Worm (Caenorhabditis elegans) whole organism, young adult: ENCODE results near the gene Y67D8C.2.

Experiments
- B0261.1 ChIP-seq: sonication (generic microtip); optimal IDR thresholded peaks from 2 replicates; lab custom pipeline; 2016; ENCODE audit warnings: mild to moderate bottlenecking, missing genetic modification characterization, moderate library complexity, missing compliant biosample characterization
- F49E8.2 ChIP-seq: sonication (generic microtip); optimal IDR thresholded peaks from 3 replicates; lab custom pipeline; 2017; ENCODE audit warnings: missing genetic modification characterization, mild to moderate bottlenecking, missing compliant biosample characterization, antibody characterized with exemption, moderate library complexity; ENCODE audit not compliant: insufficient read depth
- F55B11.4 ChIP-seq: sonication (generic microtip); optimal IDR thresholded peaks from 2 replicates; lab custom pipeline; 2016; ENCODE audit warnings: missing compliant biosample characterization, missing genetic modification characterization, borderline replicate concordance; ENCODE audit not compliant: insufficient read depth
- F57A8.1 ChIP-seq: fragments of 200-800 bp; sonication (Bioruptor generic); optimal IDR thresholded peaks from 2 replicates; lab custom pipeline; 2018; ENCODE audit warnings: mild to moderate bottlenecking, missing genetic modification characterization, moderate library complexity, missing compliant biosample characterization
- Y53F4B.3 ChIP-seq: fragments of 200-800 bp; sonication (Bioruptor generic); IDR thresholded peaks from 2 replicates; pipeline ENCODE4 v1.3.6; 2022; ENCODE audit warnings: missing genetic modification reagents, missing genetic modification characterization, missing compliant biosample characterization
- ZK185.1 ChIP-seq: sonication (generic microtip); optimal IDR thresholded peaks from 2 replicates; lab custom pipeline; 2016; ENCODE audit warnings: mild to moderate bottlenecking, missing genetic modification characterization, missing compliant biosample characterization; ENCODE audit not compliant: poor library complexity, severe bottlenecking
- attf-6 ChIP-seq: fragments of 200-800 bp; sonication (Bioruptor generic); IDR thresholded peaks from 2 replicates; pipeline ENCODE4 v1.3.6; 2022; ENCODE audit warnings: missing genetic modification reagents, missing genetic modification characterization, missing compliant biosample characterization
- ceh-100 ChIP-seq: fragments of 200-800 bp; sonication (Bioruptor generic); IDR thresholded peaks from 2 replicates; pipeline ENCODE4 v1.3.6; 2022; ENCODE audit warnings: missing genetic modification reagents, missing genetic modification characterization, missing compliant biosample characterization
- ceh-58 ChIP-seq: fragments of 200-800 bp; sonication (Bioruptor generic); IDR thresholded peaks from 2 replicates; pipeline ENCODE4 v1.3.6; 2022; ENCODE audit warnings: missing genetic modification characterization, missing compliant biosample characterization
- ceh-79 ChIP-seq: sonication (generic microtip); optimal IDR thresholded peaks from 2 replicates; lab custom pipeline; 2017; ENCODE audit warnings: mild to moderate bottlenecking, missing genetic modification characterization, missing compliant biosample characterization
- die-1 ChIP-seq: sonication (generic microtip); optimal IDR thresholded peaks from 2 replicates; lab custom pipeline; 2016; ENCODE audit warnings: missing genotype, mild to moderate bottlenecking, missing genetic modification characterization, missing compliant biosample characterization
- dox-1 ChIP-seq: fragments of 200-800 bp; sonication (Bioruptor generic); IDR thresholded peaks from 2 replicates; pipeline ENCODE4 v1.3.6; 2022; ENCODE audit warnings: missing genetic modification reagents, missing genetic modification characterization, missing compliant biosample characterization
- dpff-1 ChIP-seq: sonication (generic microtip); optimal IDR thresholded peaks from 2 replicates; lab custom pipeline; 2017; ENCODE audit warnings: mild to moderate bottlenecking, missing genetic modification characterization, missing compliant biosample characterization
- egrh-3 ChIP-seq: fragments of 200-800 bp; sonication (Bioruptor generic); IDR thresholded peaks from 2 replicates; pipeline ENCODE4 v1.3.6; 2022; ENCODE audit warnings: missing genetic modification reagents, missing genetic modification characterization, missing compliant biosample characterization
- ekl-4 ChIP-seq: fragments of 200-800 bp; sonication (Bioruptor generic); IDR thresholded peaks from 2 replicates; pipeline ENCODE4 v1.3.6; 2022; ENCODE audit warnings: missing genetic modification reagents, missing genetic modification characterization, missing compliant biosample characterization
- ets-4 ChIP-seq: fragments of 200-800 bp; sonication (Bioruptor generic); optimal IDR thresholded peaks from 2 replicates; lab custom pipeline; 2018; ENCODE audit warnings: mild to moderate bottlenecking, missing genetic modification characterization, missing compliant biosample characterization
- him-1 ChIP-seq: sonication (generic microtip); optimal IDR thresholded peaks from 2 replicates; lab custom pipeline; 2016; ENCODE audit warnings: missing genotype, missing genetic modification reagents, missing genetic modification characterization, missing compliant biosample characterization
- hsf-1 ChIP-seq: fragments of 200-800 bp; sonication (Bioruptor generic); IDR thresholded peaks from 2 replicates; pipeline ENCODE4 v1.3.6; 2022; ENCODE audit warnings: missing genetic modification reagents, missing genetic modification characterization, missing compliant biosample characterization
- let-526 ChIP-seq: fragments of 200-800 bp; sonication (Bioruptor generic); IDR thresholded peaks from 2 replicates; pipeline ENCODE4 v1.3.6; 2022; ENCODE audit warnings: missing genetic modification reagents, missing genetic modification characterization, missing compliant biosample characterization
- lin-26 ChIP-seq: fragments of 200-800 bp; sonication (Bioruptor generic); IDR thresholded peaks from 2 replicates; pipeline ENCODE4 v1.3.6; 2022; ENCODE audit warnings: missing genetic modification reagents, missing genetic modification characterization, missing compliant biosample characterization
- madf-3 ChIP-seq: fragments of 200-800 bp; sonication (Bioruptor generic); IDR thresholded peaks from 2 replicates; pipeline ENCODE4 v1.3.6; 2022; ENCODE audit warnings: missing genetic modification reagents, missing genetic modification characterization, missing compliant biosample characterization
- nfya-1 ChIP-seq: sonication (generic microtip); optimal IDR thresholded peaks from 2 replicates; lab custom pipeline; 2017; ENCODE audit warnings: antibody characterized with exemption, missing compliant biosample characterization, missing genetic modification characterization, borderline replicate concordance; ENCODE audit not compliant: insufficient read depth
- nfyb-1 ChIP-seq: fragments of 200-800 bp; sonication (Bioruptor generic); IDR thresholded peaks from 2 replicates; pipeline ENCODE4 v1.3.6; 2022; ENCODE audit warnings: missing genetic modification reagents, missing genetic modification characterization, missing compliant biosample characterization
- nhr-120 ChIP-seq: fragments of 200-800 bp; sonication (Bioruptor generic); IDR thresholded peaks from 2 replicates; pipeline ENCODE4 v1.3.6; 2022; ENCODE audit warnings: missing genetic modification characterization, missing compliant biosample characterization
- rec-8 ChIP-seq, 2 experiments: sonication (generic microtip); optimal IDR thresholded peaks; 2 replicates each; lab custom pipeline; 2016; ENCODE audit warnings: mild to moderate bottlenecking in 2 of 2, missing genetic modification characterization in 2 of 2, missing genetic modification reagents in 2 of 2, missing genotype in 2 of 2, missing biosample characterization in 1 of 2, missing compliant biosample characterization in 1 of 2, moderate library complexity in 1 of 2
- repo-1 ChIP-seq: sonication (generic microtip); optimal IDR thresholded peaks from 2 replicates; lab custom pipeline; 2017; ENCODE audit warnings: mild to moderate bottlenecking, missing genetic modification characterization, missing compliant biosample characterization
- snpc-1.3 ChIP-seq: sonication (generic microtip); optimal IDR thresholded peaks from 2 replicates; lab custom pipeline; 2017; ENCODE audit warnings: missing genetic modification characterization, mild to moderate bottlenecking, missing compliant biosample characterization, antibody characterized with exemption, moderate library complexity, missing genotype, missing genetic modification reagents; ENCODE audit not compliant: insufficient read depth
- unc-62 ChIP-seq: fragments of 150-350 bp; optimal IDR thresholded peaks from 2 replicates; lab custom pipeline; 2014; ENCODE audit warnings: missing biosample characterization, missing genetic modification reagents, missing genetic modification characterization
- zfh-2 ChIP-seq: fragments of 200-800 bp; sonication (Bioruptor generic); conservative IDR thresholded peaks from 2 replicates; pipeline ENCODE4 v1.3.6; 2022; ENCODE audit warnings: missing genetic modification reagents, missing genetic modification characterization, missing compliant biosample characterization
- ztf-25 ChIP-seq: fragments of 200-800 bp; sonication (Bioruptor generic); IDR thresholded peaks from 2 replicates; pipeline ENCODE4 v1.3.6; 2022; ENCODE audit warnings: missing genetic modification reagents, missing genetic modification characterization, missing compliant biosample characterization
- ztf-6 ChIP-seq: fragments of 200-800 bp; sonication (Bioruptor generic); IDR thresholded peaks from 2 replicates; pipeline ENCODE4 v1.3.6; 2022; ENCODE audit warnings: missing genetic modification reagents, missing genetic modification characterization, missing compliant biosample characterization

The Y67D8C.2 gene

ce11 chrIV:3035375-3035774, 36.7 kb upstream of the Y67D8C.2 start:
- no peak for TF ChIP-seq ZK185.1 (tag; lab: Kevin White, UChicago)
- peak; percentile 52; the same call in 1 of the 2 replicates for TF ChIP-seq zfh-2 (GFP tag; lab: Robert Waterston, UW)
- no peak for TF ChIP-seq ets-4 (GFP tag; lab: Kevin White, UChicago)
- TF ChIP-seq egrh-3 (GFP tag; lab: Robert Waterston, UW), result peak; percentile 54; the same call in 1 of the 2 replicates
- no peak for TF ChIP-seq B0261.1

- TF ChIP-seq F49E8.2 (tag; lab: Kevin White, UChicago) (no peak), ekl-4 (GFP tag; lab: Robert Waterston, UW) (0 out of 2 replicates have a peak, but pooled peaks have one; percentile 44), unc-62 (GFP tag; lab: Kevin White, UChicago) (no peak), ztf-25 (GFP tag; lab: Robert Waterston, UW) (no peak), ceh-79 (tag; lab: Kevin White, UChicago) (no peak), nfya-1 (tag; lab: Kevin White, UChicago) (no peak), egrh-3 (GFP tag; lab: Robert Waterston, UW) (peak; percentile 15; the same call in 1 of the 2 replicates), nhr-120 (no peak), ceh-58 (GFP tag; lab: Robert Waterston, UW) (0 out of 2 replicates have a peak, but pooled peaks have one; percentile 25), zfh-2 (GFP tag; lab: Robert Waterston, UW) (peak; percentile 81)
Observed at ce11 chrIV:3037932-3038331, 34.2 kb upstream of the Y67D8C.2 start.

- no peak for TF ChIP-seq madf-3 (GFP tag; lab: Robert Waterston, UW)
- no peak for TF ChIP-seq ztf-6 (GFP tag; lab: Robert Waterston, UW)
- peak; percentile 86 for TF ChIP-seq zfh-2 (GFP tag; lab: Robert Waterston, UW)
- 0 out of 2 replicates have a peak, but pooled peaks have one; percentile 10 for TF ChIP-seq nfyb-1
- peak; percentile 65 for TF ChIP-seq egrh-3 (GFP tag; lab: Robert Waterston, UW)
- no peak for TF ChIP-seq die-1 (tag; lab: Kevin White, UChicago)
- TF ChIP-seq F57A8.1 (GFP tag; lab: Kevin White, UChicago), result no peak
Observed at ce11 chrIV:3038740-3039139, 33.4 kb upstream of the Y67D8C.2 start.

- peak; percentile 81 for TF ChIP-seq zfh-2 (GFP tag; lab: Robert Waterston, UW)
- TF ChIP-seq lin-26, result 0 out of 2 replicates have a peak, but pooled peaks have one; percentile 9
- peak; percentile 76; the same call in 1 of the 2 replicates for TF ChIP-seq egrh-3 (GFP tag; lab: Robert Waterston, UW)
- TF ChIP-seq nfya-1 (tag; lab: Kevin White, UChicago), result no peak
- no peak for TF ChIP-seq F55B11.4
- TF ChIP-seq, all 124 proteins: peak for 3
Observed at ce11 chrIV:3044158-3044557, 27.9 kb upstream of the Y67D8C.2 start.

DNA sequence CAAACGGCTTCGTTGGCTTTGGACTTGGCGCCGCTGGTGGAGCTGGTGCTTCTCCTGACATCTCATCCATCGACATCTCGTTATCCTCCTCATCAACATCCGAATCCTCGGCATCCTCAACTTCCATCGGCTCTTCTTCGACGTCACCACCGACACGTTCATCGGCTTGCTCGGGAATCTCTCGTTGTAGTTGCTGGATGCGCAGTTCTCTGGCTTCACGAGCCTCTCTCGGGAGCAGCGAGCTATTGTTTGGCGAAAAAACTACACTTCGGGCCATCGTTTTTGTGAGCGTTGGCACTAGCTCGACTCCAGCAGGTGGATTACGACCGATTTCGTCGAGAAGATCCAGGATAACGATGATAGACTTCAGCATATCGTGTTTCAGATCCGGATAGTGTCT, 26.1 kb upstream of the Y67D8C.2 start:
- TF ChIP-seq ceh-100 (no peak), repo-1 (tag; lab: Kevin White, UChicago) (peak; percentile 20), dox-1 (GFP tag; lab: Robert Waterston, UW) (no peak), dpff-1 (no peak), attf-6 (GFP tag; lab: Robert Waterston, UW) (0 out of 2 replicates have a peak, but pooled peaks have one; percentile 24), zfh-2 (GFP tag; lab: Robert Waterston, UW) (peak; percentile 66; the same call in 1 of the 2 replicates), egrh-3 (GFP tag; lab: Robert Waterston, UW) (0 out of 2 replicates have a peak, but pooled peaks have one; percentile 11), snpc-1.3 (tag; lab: Kevin White, UChicago) (no peak)

- TF ChIP-seq repo-1 (tag; lab: Kevin White, UChicago), result peak; percentile 20
- no peak for TF ChIP-seq rec-8 (tag; optimal IDR thresholded peaks at IDR 0.05; lab: Kevin White, UChicago)
- TF ChIP-seq zfh-2 (GFP tag; lab: Robert Waterston, UW), result peak; percentile 56
- no peak for TF ChIP-seq let-526 (GFP tag; lab: Robert Waterston, UW)
- no peak for TF ChIP-seq Y53F4B.3
- no peak for TF ChIP-seq him-1 (tag; lab: Kevin White, UChicago)
- no peak for TF ChIP-seq lin-26
- TF ChIP-seq hsf-1 (GFP tag; lab: Robert Waterston, UW), result no peak
Observed at ce11 chrIV:3046889-3047288, 25.2 kb upstream of the Y67D8C.2 start.
